1 fruit fly cellular context compared by ENCODE assay signal in the genomic region with DNA sequence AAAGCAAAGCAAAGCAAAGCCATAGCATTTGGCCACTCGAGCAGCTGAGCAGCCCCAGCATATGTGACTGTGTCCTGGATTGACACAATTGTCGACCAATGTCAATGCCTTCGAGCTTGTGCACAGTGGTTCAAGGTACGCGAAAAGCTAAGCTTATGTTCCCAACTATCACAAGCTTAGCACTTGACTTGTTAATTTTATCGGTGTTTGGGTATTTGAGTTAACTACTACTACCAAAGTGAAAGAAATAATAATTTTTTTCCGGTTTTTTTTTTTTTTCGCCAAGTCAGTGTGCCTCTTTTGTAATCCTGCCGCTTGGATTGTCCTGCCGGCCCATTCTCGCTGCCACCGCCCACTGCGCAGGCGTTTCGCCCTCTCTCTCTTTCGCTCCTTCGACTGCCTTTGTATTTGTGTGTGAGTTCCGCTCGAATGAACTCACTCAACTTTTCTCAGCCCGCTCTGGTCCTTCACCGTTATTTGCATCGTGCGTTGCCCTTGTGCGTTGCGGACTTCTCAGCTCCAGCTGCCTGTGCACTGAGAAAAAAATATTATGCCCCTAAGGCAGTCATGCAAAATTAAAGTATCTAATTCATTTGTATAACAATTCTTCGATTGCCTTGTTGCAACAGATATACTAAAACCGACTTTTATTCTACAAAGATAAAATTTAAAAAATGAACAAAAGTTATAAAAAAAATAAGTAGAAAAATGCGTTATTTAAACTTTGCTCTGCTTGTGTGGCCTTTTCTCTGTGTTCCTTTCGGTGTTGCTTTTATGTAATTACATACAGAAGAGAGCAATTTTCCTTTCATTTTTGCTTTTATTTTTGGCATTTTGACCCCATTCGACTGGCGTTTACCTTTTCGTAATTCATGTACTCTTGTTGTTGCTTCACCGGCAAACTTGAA.
A peak's percentile ranks its signal among the peaks of the same experiment; 100 is the strongest.
TF ChIP-seq lines count a peak whose summit lies in the region.

No protein-coding gene starts in this region.

TF ChIP-seq in whole organism, embryonic, 481 proteins besides CTCF, POLR2A, EP300 and RAD21 (continued from another document):
- TF ChIP-seq Vsx1 (GFP tag; optimal IDR thresholded peaks at IDR 0.05; lab: Kevin White, UChicago) (no peak), crc (GFP tag; optimal IDR thresholded peaks at IDR 0.05; lab: Kevin White, UChicago) (peak; percentile 43), CG3838 (GFP tag; optimal IDR thresholded peaks at IDR 0.05; lab: Kevin White, UChicago) (no peak), CG2129 (GFP tag; IDR thresholded peaks at IDR 0.05; lab: Robert Waterston, UW; ENCODE audit: partially characterized antibody) (no peak), bowl (GFP tag; IDR thresholded peaks at IDR 0.05; lab: Robert Waterston, UW) (peak; percentile 41; the same call in 1 of the 2 replicates), BEAF-32 (GFP tag; optimal IDR thresholded peaks at IDR 0.05; lab: Kevin White, UChicago) (no peak), fd96Cb (tag; optimal IDR thresholded peaks at IDR 0.05; lab: Kevin White, UChicago) (peak; percentile 47), CG1529 (GFP tag; optimal IDR thresholded peaks at IDR 0.05; lab: Kevin White, UChicago) (peak; percentile 1), CG10431 (GFP tag; optimal IDR thresholded peaks at IDR 0.05; lab: Kevin White, UChicago) (no peak), disco-r (GFP tag; optimal IDR thresholded peaks at IDR 0.05; lab: Kevin White, UChicago) (peak; percentile 25), gcm2 (GFP tag; optimal IDR thresholded peaks at IDR 0.05; lab: Kevin White, UChicago) (peak; percentile 37), CG17361 (GFP tag; IDR thresholded peaks at IDR 0.05; lab: Robert Waterston, UW) (0 out of 3 replicates have a peak, but pooled peaks have one; percentile 26), Gug (GFP tag; IDR thresholded peaks at IDR 0.05; lab: Robert Waterston, UW) (peak; percentile 59), CG12391 (tag; optimal IDR thresholded peaks at IDR 0.05; lab: Kevin White, UChicago) (peak; percentile 30), ken (GFP tag; IDR thresholded peaks at IDR 0.05; lab: Robert Waterston, UW) (peak; percentile 74; the same call in 2 of the 3 replicates), Sin3A (optimal IDR thresholded peaks at IDR 0.05; lab: Kevin White, UChicago) (no peak), CG6765 (GFP tag; optimal IDR thresholded peaks at IDR 0.05; lab: Kevin White, UChicago) (peak; percentile 69), bbx (GFP tag; IDR thresholded peaks at IDR 0.05; lab: Robert Waterston, UW; ENCODE audit: partially characterized antibody) (no peak), CG31388 (GFP tag; optimal IDR thresholded peaks at IDR 0.05; lab: Kevin White, UChicago) (no peak), CG14441 (GFP tag; IDR thresholded peaks at IDR 0.05; lab: Robert Waterston, UW) (peak; percentile 73), Scr (GFP tag; IDR thresholded peaks at IDR 0.05; lab: Robert Waterston, UW; ENCODE audit: partially characterized antibody) (no peak), usp (GFP tag; optimal IDR thresholded peaks at IDR 0.05; lab: Kevin White, UChicago) (no peak), pum (GFP tag; optimal IDR thresholded peaks at IDR 0.05; lab: Kevin White, UChicago) (peak; percentile 50), al (GFP tag; IDR thresholded peaks at IDR 0.05; lab: Robert Waterston, UW) (peak; percentile 14; the same call in 1 of the 2 replicates), Hmr (GFP tag; optimal IDR thresholded peaks at IDR 0.05; lab: Kevin White, UChicago) (peak; percentile 79), chinmo (GFP tag; IDR thresholded peaks at IDR 0.05; lab: Robert Waterston, UW; ENCODE audit: partially characterized antibody) (0 out of 4 replicates have a peak, but pooled peaks have one; percentile 27), Med (GFP tag; lab: Kevin White, UChicago) (peak; percentile 92), gt (GFP tag; IDR thresholded peaks at IDR 0.05; lab: Robert Waterston, UW) (0 out of 2 replicates have a peak, but pooled peaks have one; percentile 49), peb (GFP tag; IDR thresholded peaks at IDR 0.05; lab: Robert Waterston, UW) (0 out of 2 replicates have a peak, but pooled peaks have one; percentile 33), Ets65A (GFP tag; lab: Kevin White, UChicago) (peak; percentile 93), Doc2 (GFP tag; IDR thresholded peaks at IDR 0.05; lab: Robert Waterston, UW) (no peak), sd (tag; optimal IDR thresholded peaks at IDR 0.05; lab: Kevin White, UChicago) (peak; percentile 8), C15 (GFP tag; IDR thresholded peaks at IDR 0.05; lab: Robert Waterston, UW) (0 out of 3 replicates have a peak, but pooled peaks have one; percentile 12), HmgZ (tag; optimal IDR thresholded peaks at IDR 0.05; lab: Kevin White, UChicago) (no peak), Ets97D (GFP tag; optimal IDR thresholded peaks at IDR 0.05; lab: Kevin White, UChicago) (no peak), CG1602 (GFP tag; optimal IDR thresholded peaks at IDR 0.05; lab: Kevin White, UChicago) (peak; percentile 17), CG11085 (GFP tag; IDR thresholded peaks at IDR 0.05; lab: Robert Waterston, UW) (no peak), CG8924 (tag; optimal IDR thresholded peaks at IDR 0.05; lab: Kevin White, UChicago) (peak; percentile 43), Oli (tag; optimal IDR thresholded peaks at IDR 0.05; lab: Kevin White, UChicago) (peak; percentile 60), CG7928 (GFP tag; optimal IDR thresholded peaks at IDR 0.05; lab: Kevin White, UChicago) (no peak), tin (GFP tag; optimal IDR thresholded peaks at IDR 0.05; lab: Kevin White, UChicago) (peak; percentile 53), cad (GFP tag; optimal IDR thresholded peaks at IDR 0.05; lab: Kevin White, UChicago) (no peak), CG10959 (GFP tag; IDR thresholded peaks at IDR 0.05; lab: Robert Waterston, UW) (peak; percentile 21; the same call in 1 of the 2 replicates), esg (GFP tag; conservative IDR thresholded peaks at IDR 0.05; lab: Robert Waterston, UW) (peak; percentile 68), B-H1 (GFP tag; IDR thresholded peaks at IDR 0.05; lab: Robert Waterston, UW) (peak; percentile 62), CG13296 (GFP tag; optimal IDR thresholded peaks at IDR 0.05; lab: Kevin White, UChicago) (peak; percentile 70), abd-A (tag; optimal IDR thresholded peaks at IDR 0.05; lab: Kevin White, UChicago) (no peak), ci (GFP tag; IDR thresholded peaks at IDR 0.05; lab: Robert Waterston, UW) (peak; percentile 88), CG17802 (tag; optimal IDR thresholded peaks at IDR 0.05; lab: Kevin White, UChicago) (peak; percentile 25), pita (GFP tag; optimal IDR thresholded peaks at IDR 0.05; lab: Kevin White, UChicago) (no peak), tio (GFP tag; optimal IDR thresholded peaks at IDR 0.05; lab: Kevin White, UChicago) (peak; percentile 32), vfl (GFP tag; optimal IDR thresholded peaks at IDR 0.05; lab: Kevin White, UChicago) (peak; percentile 16), GATAe (GFP tag; conservative IDR thresholded peaks at IDR 0.05; lab: Robert Waterston, UW) (0 out of 2 replicates have a peak, but pooled peaks have one; percentile 11), CG12155 (GFP tag; optimal IDR thresholded peaks at IDR 0.05; lab: Kevin White, UChicago) (peak; percentile 40), Dp (GFP tag; optimal IDR thresholded peaks at IDR 0.05; lab: Kevin White, UChicago) (no peak), Max (GFP tag; optimal IDR thresholded peaks at IDR 0.05; lab: Kevin White, UChicago) (peak; percentile 45), Asciz (GFP tag; optimal IDR thresholded peaks at IDR 0.05; lab: Kevin White, UChicago) (peak; percentile 25), CG30403 (GFP tag; optimal IDR thresholded peaks at IDR 0.05; lab: Kevin White, UChicago) (peak; percentile 55), CG10209 (GFP tag; optimal IDR thresholded peaks at IDR 0.05; lab: Kevin White, UChicago) (peak; percentile 43), CG12236 (GFP tag; optimal IDR thresholded peaks at IDR 0.05; lab: Kevin White, UChicago) (no peak), Optix (GFP tag; IDR thresholded peaks at IDR 0.05; lab: Robert Waterston, UW) (peak; percentile 72), CG15073 (GFP tag; optimal IDR thresholded peaks at IDR 0.05; lab: Kevin White, UChicago) (no peak), Hr39 (optimal IDR thresholded peaks at IDR 0.05; lab: Kevin White, UChicago) (no peak), sens (GFP tag; lab: Kevin White, UChicago) (peak; percentile 90), pb (GFP tag; optimal IDR thresholded peaks at IDR 0.05; lab: Kevin White, UChicago) (peak; percentile 37), scrt (GFP tag; optimal IDR thresholded peaks at IDR 0.05; lab: Kevin White, UChicago) (peak; percentile 62), CG5953 (GFP tag; IDR thresholded peaks at IDR 0.05; lab: Robert Waterston, UW) (peak; percentile 59; the same call in 1 of the 2 replicates), HmgD (GFP tag; optimal IDR thresholded peaks at IDR 0.05; lab: Kevin White, UChicago) (peak; percentile 19), schlank (tag; optimal IDR thresholded peaks at IDR 0.05; lab: Kevin White, UChicago) (peak; percentile 32), dmrt11E (tag; optimal IDR thresholded peaks at IDR 0.05; lab: Kevin White, UChicago) (no peak), dmrt99B (tag; optimal IDR thresholded peaks at IDR 0.05; lab: Kevin White, UChicago) (peak; percentile 78), Doc3 (GFP tag; IDR thresholded peaks at IDR 0.05; lab: Robert Waterston, UW; ENCODE audit: partially characterized antibody) (no peak), Jarid2 (GFP tag; optimal IDR thresholded peaks at IDR 0.05; lab: Kevin White, UChicago) (no peak), CG4617 (GFP tag; optimal IDR thresholded peaks at IDR 0.05; lab: Kevin White, UChicago; ENCODE audit: borderline replicate concordance) (no peak), CG15011 (GFP tag; optimal IDR thresholded peaks at IDR 0.05; lab: Kevin White, UChicago) (peak; percentile 14), zen2 (GFP tag; IDR thresholded peaks at IDR 0.05; lab: Robert Waterston, UW; ENCODE audit: partially characterized antibody) (no peak), exex (tag; optimal IDR thresholded peaks at IDR 0.05; lab: Kevin White, UChicago) (no peak), chn (GFP tag; optimal IDR thresholded peaks at IDR 0.05; lab: Kevin White, UChicago) (peak; percentile 47), CG33213 (GFP tag; optimal IDR thresholded peaks at IDR 0.05; lab: Kevin White, UChicago) (peak; percentile 28), tup (GFP tag; optimal IDR thresholded peaks at IDR 0.05; lab: Kevin White, UChicago) (peak; percentile 68), Six4 (GFP tag; optimal IDR thresholded peaks at IDR 0.05; lab: Kevin White, UChicago) (peak; percentile 50), cas (GFP tag; IDR thresholded peaks at IDR 0.05; lab: Robert Waterston, UW) (0 out of 2 replicates have a peak, but pooled peaks have one; percentile 29), pnt (GFP tag; optimal IDR thresholded peaks at IDR 0.05; lab: Kevin White, UChicago) (peak; percentile 55), Drgx (GFP tag; IDR thresholded peaks at IDR 0.05; lab: Robert Waterston, UW) (peak; percentile 53), HHEX (GFP tag; optimal IDR thresholded peaks at IDR 0.05; lab: Kevin White, UChicago) (peak; percentile 52), CG7839 (tag; optimal IDR thresholded peaks at IDR 0.05; lab: Kevin White, UChicago) (peak; percentile 71), CG7556 (GFP tag; optimal IDR thresholded peaks at IDR 0.05; lab: Kevin White, UChicago) (peak; percentile 82), tgo (GFP tag; IDR thresholded peaks at IDR 0.05; lab: Robert Waterston, UW) (peak; percentile 61), CG15514 (GFP tag; optimal IDR thresholded peaks at IDR 0.05; lab: Kevin White, UChicago) (peak; percentile 60), CG5245 (GFP tag; optimal IDR thresholded peaks at IDR 0.05; lab: Kevin White, UChicago) (peak; percentile 45), CG1647 (GFP tag; optimal IDR thresholded peaks at IDR 0.05; lab: Kevin White, UChicago) (peak; percentile 51), kay (GFP tag; optimal IDR thresholded peaks at IDR 0.05; lab: Kevin White, UChicago) (peak; percentile 28), zfh1 (GFP tag; IDR thresholded peaks at IDR 0.05; lab: Robert Waterston, UW) (peak; percentile 69; the same call in 2 of the 3 replicates), yki (optimal IDR thresholded peaks at IDR 0.05; lab: Kevin White, UChicago) (no peak), CG13624 (GFP tag; optimal IDR thresholded peaks at IDR 0.05; lab: Kevin White, UChicago) (peak; percentile 70), CG12942 (GFP tag; optimal IDR thresholded peaks at IDR 0.05; lab: Kevin White, UChicago) (peak; percentile 39), CG18011 (GFP tag; optimal IDR thresholded peaks at IDR 0.05; lab: Kevin White, UChicago) (peak; percentile 32), Hr51 (GFP tag; optimal IDR thresholded peaks at IDR 0.05; lab: Kevin White, UChicago) (peak; percentile 52 to 66), CG31224 (GFP tag; IDR thresholded peaks at IDR 0.05; lab: Robert Waterston, UW) (peak; percentile 20; the same call in 1 of the 2 replicates), otp (GFP tag; IDR thresholded peaks at IDR 0.05; lab: Robert Waterston, UW) (peak; percentile 79; the same call in 2 of the 3 replicates), Atf3 (GFP tag; optimal IDR thresholded peaks at IDR 0.05; lab: Kevin White, UChicago) (no peak), tx (GFP tag; optimal IDR thresholded peaks at IDR 0.05; lab: Kevin White, UChicago) (peak; percentile 31), CG11247 (GFP tag; IDR thresholded peaks at IDR 0.05; lab: Robert Waterston, UW) (peak; percentile 61), CG43689 (GFP tag; IDR thresholded peaks at IDR 0.05; lab: Robert Waterston, UW) (peak; percentile 53), kah (GFP tag; optimal IDR thresholded peaks at IDR 0.05; lab: Kevin White, UChicago) (peak; percentile 35), zf30C (GFP tag; optimal IDR thresholded peaks at IDR 0.05; lab: Kevin White, UChicago) (peak; percentile 11)
